Fruit fly (Drosophila melanogaster): ENCODE data around the gene hfp.

Gene hfp

dm6 chr3L:1536487-1537337 is 34.3 kb upstream of the hfp start, which contains the start of the genes CG12091 and pns (continued):
- TF ChIP-seq Vsx2 (GFP tag; optimal IDR thresholded peaks at IDR 0.05; ENCODE audit: partially characterized antibody) (no peak), woc (GFP tag; optimal IDR thresholded peaks at IDR 0.05) (no peak), Sp1 (GFP tag; optimal IDR thresholded peaks at IDR 0.05) (peak; percentile 64), Jra (GFP tag; optimal IDR thresholded peaks at IDR 0.05) (no peak), HLH106 (tag; optimal IDR thresholded peaks at IDR 0.05) (peak; percentile 65), dsf (GFP tag; optimal IDR thresholded peaks at IDR 0.05; ENCODE audit: borderline replicate concordance) (no peak), br (GFP tag; optimal IDR thresholded peaks at IDR 0.05) (peak; percentile 66), psq (GFP tag; optimal IDR thresholded peaks at IDR 0.05) (peak; percentile 55), Hr83 (GFP tag; optimal IDR thresholded peaks at IDR 0.05; ENCODE audit: poor library complexity, severe bottlenecking) (peak; percentile 60), h (GFP tag; optimal IDR thresholded peaks at IDR 0.05) (peak; percentile 80)

dm6 chr3L:1533699-1534431 is 31.5 kb upstream of the hfp start, which contains the start of gene Iml1:
TSS of gene Iml1 (minus strand) at chr3L:1534034.
- TF ChIP-seq tai (GFP tag; optimal IDR thresholded peaks at IDR 0.05): no peak
- peak; percentile 49 for TF ChIP-seq HLH106 (tag; optimal IDR thresholded peaks at IDR 0.05)
- peak; percentile 88 for TF ChIP-seq psq (GFP tag; optimal IDR thresholded peaks at IDR 0.05)
- peak; percentile 5 for TF ChIP-seq OdsH (GFP tag; optimal IDR thresholded peaks at IDR 0.05)

dm6 chr3L:1531159-1531558 is 28.8 kb upstream of the hfp start, which contains the start of gene Ir62a:
TSS of gene Ir62a (minus strand) at chr3L:1531259.
- TF ChIP-seq woc (GFP tag; optimal IDR thresholded peaks at IDR 0.05) (no peak), brk (GFP tag; optimal IDR thresholded peaks at IDR 0.05) (no peak)

dm6 chr3L:1518715-1519603 is 16.6 kb upstream of the hfp start:
- TF ChIP-seq Hnf4 (GFP tag; optimal IDR thresholded peaks at IDR 0.05): no peak
- TF ChIP-seq Rel (GFP tag; optimal IDR thresholded peaks at IDR 0.05): no peak
- TF ChIP-seq Rel (tag; optimal IDR thresholded peaks at IDR 0.05): no peak
- TF ChIP-seq Myc (optimal IDR thresholded peaks at IDR 0.05): no peak
- peak; percentile 27 for TF ChIP-seq h (GFP tag; optimal IDR thresholded peaks at IDR 0.05)

- TF ChIP-seq jim (GFP tag; optimal IDR thresholded peaks at IDR 0.05) (no peak), dmrt93B (GFP tag; optimal IDR thresholded peaks at IDR 0.05) (peak; percentile 30), Hnf4 (GFP tag; optimal IDR thresholded peaks at IDR 0.05) (no peak), Dif (GFP tag; optimal IDR thresholded peaks at IDR 0.05; ENCODE audit: partially characterized antibody) (peak; percentile 12), rgr (GFP tag; optimal IDR thresholded peaks at IDR 0.05) (peak; percentile 87), CG32264 (GFP tag; optimal IDR thresholded peaks at IDR 0.05) (peak; percentile 44), Hr83 (GFP tag; optimal IDR thresholded peaks at IDR 0.05; ENCODE audit: poor library complexity, severe bottlenecking) (peak; percentile 71), CG9705 (GFP tag; optimal IDR thresholded peaks at IDR 0.05) (peak; percentile 4), N (GFP tag; optimal IDR thresholded peaks at IDR 0.05) (no peak), woc (GFP tag; optimal IDR thresholded peaks at IDR 0.05) (peak; percentile 45), foxo (GFP tag; optimal IDR thresholded peaks at IDR 0.05) (peak in 1 of 2 experiments; percentile 83), br (GFP tag; optimal IDR thresholded peaks at IDR 0.05) (peak; percentile 80), ey (GFP tag; optimal IDR thresholded peaks at IDR 0.05) (peak; percentile 76), fru (GFP tag; optimal IDR thresholded peaks at IDR 0.05) (peak; percentile 76), brk (GFP tag; optimal IDR thresholded peaks at IDR 0.05) (no peak), sv (GFP tag; optimal IDR thresholded peaks at IDR 0.05) (peak; percentile 73), lola (GFP tag; optimal IDR thresholded peaks at IDR 0.05) (no peak), Rel (GFP tag; optimal IDR thresholded peaks at IDR 0.05) (no peak), Rel (tag; optimal IDR thresholded peaks at IDR 0.05) (peak; percentile 9), dsf (GFP tag; optimal IDR thresholded peaks at IDR 0.05; ENCODE audit: borderline replicate concordance) (no peak), usp (GFP tag; optimal IDR thresholded peaks at IDR 0.05) (no peak), psq (GFP tag; optimal IDR thresholded peaks at IDR 0.05) (peak; percentile 62), sage (GFP tag; optimal IDR thresholded peaks at IDR 0.05) (no peak), Sp1 (GFP tag; optimal IDR thresholded peaks at IDR 0.05) (peak; percentile 48), OdsH (GFP tag; optimal IDR thresholded peaks at IDR 0.05) (peak; percentile 81), HLH106 (tag; optimal IDR thresholded peaks at IDR 0.05) (peak; percentile 36), Myc (optimal IDR thresholded peaks at IDR 0.05) (peak; percentile 21), Jra (GFP tag; optimal IDR thresholded peaks at IDR 0.05) (peak; percentile 81), Dfd (GFP tag; optimal IDR thresholded peaks at IDR 0.05) (no peak), GATAd (GFP tag; optimal IDR thresholded peaks at IDR 0.05) (peak; percentile 51), h (GFP tag; optimal IDR thresholded peaks at IDR 0.05) (peak; percentile 81)
Measured at dm6 chr3L:1517274-1518047, 15.1 kb upstream of the hfp start.

Measured in whole organism, wandering third instar larva.